Worm (Caenorhabditis elegans) whole organism, late embryonic: ENCODE results near the gene atgp-2.
A peak's percentile ranks its signal among the peaks of the same experiment; 100 is the strongest.

ENCODE experiments used
- C08G9.2 ChIP-seq: sonication (generic microtip); optimal IDR thresholded peaks from 2 replicates; lab custom pipeline; 2016; ENCODE audit warnings: mild to moderate bottlenecking, missing genetic modification characterization, moderate library complexity, missing compliant biosample characterization
- T23F11.4 ChIP-seq: fragments of 200-800 bp; sonication (Bioruptor generic); optimal IDR thresholded peaks from 2 replicates; lab custom pipeline; 2018; ENCODE audit warnings: mild to moderate bottlenecking, missing genetic modification characterization, missing compliant biosample characterization
- Y22D7AL.16 ChIP-seq: sonication (generic microtip); optimal IDR thresholded peaks from 2 replicates; lab custom pipeline; 2016; ENCODE audit warnings: missing genetic modification characterization, missing compliant biosample characterization
- ceh-18 ChIP-seq: sonication (generic microtip); optimal IDR thresholded peaks from 2 replicates; lab custom pipeline; 2016; ENCODE audit warnings: missing genetic modification characterization, missing compliant biosample characterization
- ceh-19 ChIP-seq: fragments of 200-800 bp; sonication (Bioruptor generic); optimal IDR thresholded peaks from 2 replicates; lab custom pipeline; 2018; ENCODE audit warnings: mild to moderate bottlenecking, missing genetic modification characterization, missing compliant biosample characterization
- ceh-2 ChIP-seq: sonication (generic microtip); optimal IDR thresholded peaks from 2 replicates; lab custom pipeline; 2016; ENCODE audit warnings: missing genotype, missing genetic modification characterization, missing compliant biosample characterization
- ceh-22 ChIP-seq: sonication (generic microtip); optimal IDR thresholded peaks from 2 replicates; lab custom pipeline; 2017; ENCODE audit warnings: missing biosample characterization, missing genetic modification characterization
- ceh-30 ChIP-seq: fragments of 150-350 bp; optimal IDR thresholded peaks from 2 replicates; lab custom pipeline; 2014; ENCODE audit warnings: missing biosample characterization, missing genetic modification characterization
- ceh-34 ChIP-seq: sonication (generic microtip); optimal IDR thresholded peaks from 2 replicates; lab custom pipeline; 2016; ENCODE audit warnings: mild to moderate bottlenecking, missing genetic modification characterization, missing compliant biosample characterization
- ceh-48 ChIP-seq: sonication (generic microtip); optimal IDR thresholded peaks from 2 replicates; lab custom pipeline; 2016; ENCODE audit warnings: missing genetic modification characterization, inconsistent platforms, missing compliant biosample characterization
- ceh-6 ChIP-seq: fragments of 200-800 bp; sonication (Bioruptor generic); optimal IDR thresholded peaks from 2 replicates; lab custom pipeline; 2018; ENCODE audit warnings: mild to moderate bottlenecking, missing genetic modification characterization, missing compliant biosample characterization
- ceh-9 ChIP-seq: sonication (generic microtip); optimal IDR thresholded peaks from 2 replicates; lab custom pipeline; 2016; ENCODE audit warnings: mild to moderate bottlenecking, missing genetic modification characterization, inconsistent platforms, missing compliant biosample characterization
- che-1 ChIP-seq: sonication (generic microtip); optimal IDR thresholded peaks from 2 replicates; lab custom pipeline; 2016; ENCODE audit warnings: mild to moderate bottlenecking, missing genetic modification characterization, missing compliant biosample characterization
- dve-1 ChIP-seq: sonication (generic microtip); optimal IDR thresholded peaks from 2 replicates; lab custom pipeline; 2017; ENCODE audit warnings: antibody characterized with exemption, mild to moderate bottlenecking, missing genetic modification characterization, missing compliant biosample characterization
- elt-2 ChIP-seq: sonication (generic microtip); optimal IDR thresholded peaks from 2 replicates; lab custom pipeline; 2016; ENCODE audit warnings: missing genetic modification reagents, missing genetic modification characterization, missing compliant biosample characterization
- elt-4 ChIP-seq: sonication (generic microtip); optimal IDR thresholded peaks from 2 replicates; lab custom pipeline; 2016; ENCODE audit warnings: missing genetic modification characterization, missing compliant biosample characterization
- ets-4 ChIP-seq: sonication (generic microtip); optimal IDR thresholded peaks from 2 replicates; lab custom pipeline; 2016; ENCODE audit warnings: missing genetic modification characterization, missing compliant biosample characterization
- eyg-1 ChIP-seq: sonication (generic microtip); optimal IDR thresholded peaks from 2 replicates; lab custom pipeline; 2016; ENCODE audit warnings: missing genotype, missing genetic modification characterization, missing compliant biosample characterization
- fax-1 ChIP-seq: sonication (generic microtip); optimal IDR thresholded peaks from 2 replicates; lab custom pipeline; 2016; ENCODE audit warnings: missing genotype, missing genetic modification characterization, missing compliant biosample characterization
- gmeb-2 ChIP-seq: sonication (generic microtip); optimal IDR thresholded peaks from 2 replicates; lab custom pipeline; 2016; ENCODE audit warnings: missing genetic modification characterization, inconsistent platforms, missing compliant biosample characterization
- hlh-13 ChIP-seq: fragments of 200-800 bp; sonication (Bioruptor generic); optimal IDR thresholded peaks from 2 replicates; lab custom pipeline; 2018; ENCODE audit warnings: mild to moderate bottlenecking, missing genetic modification characterization, missing compliant biosample characterization
- hlh-30 ChIP-seq: sonication (generic microtip); optimal IDR thresholded peaks from 2 replicates; lab custom pipeline; 2017; ENCODE audit warnings: antibody characterized with exemption, missing genetic modification characterization, missing compliant biosample characterization; ENCODE audit not compliant: insufficient read depth
- hlh-6 ChIP-seq: sonication (generic microtip); optimal IDR thresholded peaks from 2 replicates; lab custom pipeline; 2016; ENCODE audit warnings: missing genotype, missing genetic modification characterization, missing compliant biosample characterization
- lin-11 ChIP-seq: fragments of 200-800 bp; sonication (Bioruptor generic); optimal IDR thresholded peaks from 2 replicates; lab custom pipeline; 2018; ENCODE audit warnings: mild to moderate bottlenecking, missing genetic modification characterization, missing compliant biosample characterization
- madf-2 ChIP-seq: sonication (generic microtip); optimal IDR thresholded peaks from 2 replicates; lab custom pipeline; 2017; ENCODE audit warnings: missing genetic modification characterization, missing compliant biosample characterization
- mec-3 ChIP-seq: sonication (generic microtip); optimal IDR thresholded peaks from 2 replicates; lab custom pipeline; 2016; ENCODE audit warnings: borderline replicate concordance, missing genetic modification characterization, missing compliant biosample characterization
- nfya-1 ChIP-seq: sonication (generic microtip); optimal IDR thresholded peaks from 2 replicates; lab custom pipeline; 2017; ENCODE audit warnings: missing genetic modification characterization, mild to moderate bottlenecking, missing compliant biosample characterization, antibody characterized with exemption, moderate library complexity
- nhr-11 ChIP-seq: fragments of 150-350 bp; optimal IDR thresholded peaks from 2 replicates; lab custom pipeline; 2014; ENCODE audit warnings: missing biosample characterization, missing genetic modification characterization
- pat-9 ChIP-seq: fragments of 200-800 bp; sonication (Bioruptor generic); optimal IDR thresholded peaks from 2 replicates; lab custom pipeline; 2018; ENCODE audit warnings: mild to moderate bottlenecking, missing genetic modification characterization, moderate library complexity, missing compliant biosample characterization
- pha-2 ChIP-seq: sonication (generic microtip); optimal IDR thresholded peaks from 2 replicates; lab custom pipeline; 2017; ENCODE audit warnings: mild to moderate bottlenecking, missing genetic modification characterization, missing compliant biosample characterization
- pha-4 ChIP-seq: fragments of 150-350 bp; optimal IDR thresholded peaks from 2 replicates; lab custom pipeline; 2018; ENCODE audit warnings: missing biosample characterization, missing genetic modification reagents, missing genetic modification characterization
- ref-2 ChIP-seq: sonication (generic microtip); optimal IDR thresholded peaks from 2 replicates; lab custom pipeline; 2016; ENCODE audit warnings: missing genetic modification characterization, missing compliant biosample characterization
- rnt-1 ChIP-seq: sonication (generic microtip); optimal IDR thresholded peaks from 2 replicates; lab custom pipeline; 2016; ENCODE audit warnings: missing genetic modification characterization, missing compliant biosample characterization
- sox-2 ChIP-seq: fragments of 200-800 bp; sonication (Bioruptor generic); IDR thresholded peaks from 2 replicates; pipeline ENCODE4 v1.3.6; 2022; ENCODE audit warnings: missing genetic modification reagents, missing genetic modification characterization, missing compliant biosample characterization
- sox-4 ChIP-seq: sonication (generic microtip); optimal IDR thresholded peaks from 2 replicates; lab custom pipeline; 2017; ENCODE audit warnings: mild to moderate bottlenecking, missing genetic modification characterization, inconsistent platforms, missing compliant biosample characterization
- unc-55 ChIP-seq: sonication (generic microtip); optimal IDR thresholded peaks from 2 replicates; lab custom pipeline; 2017; ENCODE audit warnings: missing biosample characterization, missing genetic modification reagents, missing genetic modification characterization
- zip-5 ChIP-seq: sonication (generic microtip); optimal IDR thresholded peaks from 2 replicates; lab custom pipeline; 2016; ENCODE audit warnings: missing genetic modification characterization, missing compliant biosample characterization

atgp-2 gene

DNA sequence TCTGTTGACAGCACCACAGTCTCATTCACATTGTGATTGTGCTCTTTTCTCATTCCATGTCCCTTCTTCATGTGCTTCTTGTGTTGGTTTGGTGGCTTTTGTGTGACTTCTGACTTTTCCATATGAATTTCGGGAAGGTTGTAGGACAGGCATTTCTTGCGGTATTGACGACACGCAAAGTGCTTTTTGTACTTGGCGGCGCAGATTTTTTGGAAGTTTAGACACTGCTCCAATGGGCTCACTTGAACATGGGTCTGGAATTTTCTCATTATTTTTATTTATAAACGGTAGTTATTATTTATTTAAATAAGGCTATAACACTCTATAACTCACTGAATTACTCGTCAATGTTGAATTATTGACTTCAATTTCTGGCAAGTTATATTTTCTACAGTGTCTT, 39.6 kb downstream of the atgp-2 start:
- no peak for TF ChIP-seq hlh-6 (tag; lab: Kevin White, UChicago)
- no peak for TF ChIP-seq Y22D7AL.16 (tag; lab: Kevin White, UChicago)
- TF ChIP-seq sox-2 (GFP tag; lab: Robert Waterston, UW): no peak
- TF ChIP-seq rnt-1 (tag; lab: Kevin White, UChicago): no peak
- TF ChIP-seq pat-9 (tag; lab: Kevin White, UChicago): no peak
- TF ChIP-seq mec-3 (tag; lab: Kevin White, UChicago): no peak
- TF ChIP-seq ceh-6 (GFP tag; lab: Kevin White, UChicago): no peak
- no peak for TF ChIP-seq ceh-19 (GFP tag; lab: Kevin White, UChicago)
- no peak for TF ChIP-seq ceh-2 (tag; lab: Kevin White, UChicago)
- no peak for TF ChIP-seq lin-11 (tag; lab: Kevin White, UChicago)
- no peak for TF ChIP-seq ceh-22 (tag; lab: Kevin White, UChicago)
- TF ChIP-seq dve-1: no peak
- no peak for TF ChIP-seq eyg-1 (tag; lab: Kevin White, UChicago)
- TF ChIP-seq pha-2 (tag; lab: Kevin White, UChicago): no peak
- no peak for TF ChIP-seq madf-2 (tag; lab: Kevin White, UChicago)

ce11 chrII:14602735-14603134, 41.1 kb downstream of the atgp-2 start:
- TF ChIP-seq pha-4 (tag; lab: Kevin White, UChicago) (no peak), hlh-13 (GFP tag; lab: Kevin White, UChicago) (no peak), ceh-48 (tag; lab: Kevin White, UChicago) (no peak), ets-4 (tag; lab: Kevin White, UChicago) (no peak), ceh-34 (tag; lab: Kevin White, UChicago) (no peak), ceh-9 (tag; lab: Kevin White, UChicago) (no peak), hlh-30 (tag; lab: Kevin White, UChicago) (no peak), ceh-18 (tag; lab: Kevin White, UChicago) (no peak), che-1 (tag; lab: Kevin White, UChicago) (no peak), ceh-30 (tag; lab: Kevin White, UChicago) (no peak), zip-5 (no peak), ceh-19 (GFP tag; lab: Kevin White, UChicago) (no peak), sox-4 (tag; lab: Kevin White, UChicago) (no peak), elt-4 (tag; lab: Kevin White, UChicago) (no peak), nfya-1 (tag; lab: Kevin White, UChicago) (no peak), C08G9.2 (no peak), gmeb-2 (tag; lab: Kevin White, UChicago) (no peak), nhr-11 (tag; lab: Kevin White, UChicago) (no peak), fax-1 (tag; lab: Kevin White, UChicago) (no peak), rnt-1 (tag; lab: Kevin White, UChicago) (no peak)

ce11 chrII:14600852-14601313, 43.0 kb downstream of the atgp-2 start, which contains the start of gene tps-2:
tps-2 (plus strand) TSS chrII:14600902.
- TF ChIP-seq ref-2 (tag; lab: Kevin White, UChicago) (no peak), pat-9 (tag; lab: Kevin White, UChicago) (no peak)

DNA sequence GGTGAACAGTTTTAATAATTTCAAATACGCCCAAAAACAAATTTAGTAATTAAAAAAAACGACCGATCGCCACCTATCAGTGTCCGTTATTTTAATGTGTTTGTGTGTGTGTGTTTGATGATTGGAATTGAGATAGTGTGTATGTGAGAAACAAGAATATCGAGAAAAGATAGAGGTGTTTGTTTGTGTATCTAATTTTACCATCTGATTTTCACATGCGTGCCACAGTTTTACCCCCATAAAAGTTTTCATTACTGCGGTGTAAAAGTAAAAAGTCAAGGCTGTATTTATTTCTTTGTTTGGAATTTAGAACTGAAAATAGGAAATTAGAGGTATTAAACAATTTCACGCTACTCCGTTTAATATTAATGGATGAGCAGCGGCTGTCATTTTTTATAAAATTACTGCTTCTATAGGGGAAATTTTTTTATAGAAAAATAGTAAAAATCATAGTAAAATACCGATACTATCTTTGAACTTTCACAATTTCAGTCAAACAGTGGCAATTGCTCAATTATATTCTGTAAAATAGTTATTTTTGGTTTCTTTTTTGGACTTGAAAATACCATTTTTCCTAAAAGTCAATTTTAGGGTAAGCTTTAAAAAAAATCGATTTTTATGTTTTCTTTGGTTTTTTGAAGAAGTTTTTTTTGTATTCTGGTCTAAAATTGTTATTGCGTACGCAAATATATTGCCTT, 43.8 kb downstream of the atgp-2 start:
- TF ChIP-seq fax-1 (tag; lab: Kevin White, UChicago) (no peak), T23F11.4 (GFP tag; lab: Kevin White, UChicago) (no peak), C08G9.2 (no peak), elt-4 (tag; lab: Kevin White, UChicago) (no peak), ceh-18 (tag; lab: Kevin White, UChicago) (no peak), ceh-34 (tag; lab: Kevin White, UChicago) (no peak), unc-55 (GFP tag; lab: Kevin White, UChicago) (no peak), elt-2 (tag; lab: Kevin White, UChicago) (peak; percentile 25)
